Fruit fly (Drosophila melanogaster) whole organism, embryonic: ENCODE results near the gene CG31793.
A peak's percentile ranks its signal among the peaks of the same experiment; 100 is the strongest.

ENCODE experiments used
- C15 ChIP-seq: fragments of 200-800 bp; sonication (Bioruptor generic); IDR thresholded peaks from 3 replicates; pipeline ENCODE4 v1.3.6; 2022; ENCODE audit warnings: missing biosample characterization, missing genetic modification characterization
- CG12236 ChIP-seq: fragments of 200-800 bp; sonication (Bioruptor generic); optimal IDR thresholded peaks from 2 replicates; lab custom pipeline; 2016; ENCODE audit warnings: missing biosample characterization, missing genetic modification characterization
- CG12769 ChIP-seq: fragments of 200-800 bp; sonication (Bioruptor generic); optimal IDR thresholded peaks from 2 replicates; lab custom pipeline; 2019; ENCODE audit warnings: missing biosample characterization, mild to moderate bottlenecking, missing genetic modification characterization, moderate library complexity
- CG13287 ChIP-seq: fragments of 200-800 bp; sonication (Bioruptor generic); IDR thresholded peaks from 2 replicates; pipeline ENCODE4 v1.3.6; 2022; ENCODE audit warnings: missing biosample characterization, missing genetic modification characterization; ENCODE audit not compliant: partially characterized antibody
- CG13424 ChIP-seq: fragments of 200-800 bp; sonication (Bioruptor generic); optimal IDR thresholded peaks from 2 replicates; lab custom pipeline; 2019; ENCODE audit warnings: missing biosample characterization, mild to moderate bottlenecking, missing genetic modification characterization, moderate library complexity
- CG14050 ChIP-seq: fragments of 200-800 bp; sonication (Bioruptor generic); IDR thresholded peaks from 3 replicates; pipeline ENCODE4 v1.3.6; 2022; ENCODE audit warnings: missing biosample characterization, missing genetic modification characterization
- CG15073 ChIP-seq: fragments of 200-800 bp; sonication (Bioruptor generic); optimal IDR thresholded peaks from 2 replicates; lab custom pipeline; 2016; ENCODE audit warnings: missing biosample characterization, missing genetic modification characterization
- CG1647 ChIP-seq: fragments of 200-800 bp; sonication (Bioruptor generic); optimal IDR thresholded peaks from 3 replicates; lab custom pipeline; 2016; ENCODE audit warnings: missing biosample characterization, missing genetic modification characterization
- CG18011 ChIP-seq: fragments of 200-800 bp; sonication (Bioruptor generic); optimal IDR thresholded peaks from 2 replicates; lab custom pipeline; 2017; ENCODE audit warnings: missing biosample characterization, missing genetic modification characterization, mild to moderate bottlenecking, moderate library complexity, missing genotype
- CG18599 ChIP-seq: fragments of 200-800 bp; sonication (Bioruptor generic); optimal IDR thresholded peaks from 3 replicates; lab custom pipeline; 2017; ENCODE audit warnings: missing biosample characterization, missing genetic modification characterization, mild to moderate bottlenecking, moderate library complexity, missing genetic modification reagents
- CG30020 ChIP-seq: fragments of 200-800 bp; optimal IDR thresholded peaks from 2 replicates; lab custom pipeline; 2019; ENCODE audit warnings: missing biosample characterization, mild to moderate bottlenecking, missing genetic modification characterization, moderate library complexity
- CG31365 ChIP-seq: fragments of 200-800 bp; sonication (Bioruptor generic); optimal IDR thresholded peaks from 2 replicates; lab custom pipeline; 2018; ENCODE audit warnings: missing biosample characterization, mild to moderate bottlenecking, missing genetic modification characterization
- CG31388 ChIP-seq: fragments of 200-800 bp; sonication (Bioruptor generic); optimal IDR thresholded peaks from 2 replicates; lab custom pipeline; 2016; ENCODE audit warnings: missing biosample characterization, missing genetic modification characterization
- CG32767 ChIP-seq: fragments of 200-800 bp; sonication (Bioruptor generic); IDR thresholded peaks from 2 replicates; pipeline ENCODE4 v1.3.6; 2022; ENCODE audit warnings: missing biosample characterization, missing genetic modification characterization
- CG34376 ChIP-seq: fragments of 200-800 bp; sonication (Bioruptor generic); optimal IDR thresholded peaks from 2 replicates; lab custom pipeline; 2018; ENCODE audit warnings: missing biosample characterization, mild to moderate bottlenecking, missing genetic modification characterization
- CG4854 ChIP-seq: fragments of 200-800 bp; sonication (Bioruptor generic); optimal IDR thresholded peaks from 2 replicates; lab custom pipeline; 2016; ENCODE audit warnings: missing biosample characterization, missing genetic modification characterization, inconsistent platforms
- CG5245 ChIP-seq: fragments of 200-800 bp; sonication (Bioruptor generic); optimal IDR thresholded peaks from 3 replicates; lab custom pipeline; 2016; ENCODE audit warnings: missing biosample characterization, missing genetic modification characterization
- CG8478 ChIP-seq: fragments of >200 bp; optimal IDR thresholded peaks from 2 replicates; lab custom pipeline; 2018
- CG9609 ChIP-seq: fragments of 200-800 bp; sonication (Bioruptor generic); optimal IDR thresholded peaks from 3 replicates; lab custom pipeline; 2016; ENCODE audit warnings: missing biosample characterization, missing genetic modification characterization
- CkIIα-i1 ChIP-seq: fragments of 200-800 bp; sonication (Bioruptor generic); IDR thresholded peaks from 2 replicates; pipeline ENCODE4 v1.3.6; 2022; ENCODE audit warnings: missing biosample characterization, missing genetic modification characterization
- D19B ChIP-seq: fragments of 200-800 bp; sonication (Bioruptor generic); optimal IDR thresholded peaks from 2 replicates; lab custom pipeline; 2017; ENCODE audit warnings: missing biosample characterization, mild to moderate bottlenecking, missing genetic modification characterization
- Dip2 ChIP-seq: fragments of 200-800 bp; sonication (Bioruptor generic); IDR thresholded peaks from 2 replicates; pipeline ENCODE4 v1.3.6; 2022; ENCODE audit warnings: missing biosample characterization, missing genetic modification characterization
- Dll ChIP-seq: fragments of 200-800 bp; sonication (Bioruptor generic); IDR thresholded peaks from 4 replicates; pipeline ENCODE4 v1.3.6; 2022; ENCODE audit warnings: missing biosample characterization, missing genetic modification characterization; ENCODE audit not compliant: partially characterized antibody
- Gug ChIP-seq: fragments of 200-800 bp; sonication (Bioruptor generic); IDR thresholded peaks from 4 replicates; pipeline ENCODE4 v1.3.6; 2022; ENCODE audit warnings: missing biosample characterization, missing genetic modification characterization
- Hsf ChIP-seq: fragments of 200-800 bp; sonication (Bioruptor generic); optimal IDR thresholded peaks from 3 replicates; lab custom pipeline; 2016; ENCODE audit warnings: missing biosample characterization, missing genetic modification characterization
- NC2β ChIP-seq: fragments of 200-800 bp; sonication (Bioruptor generic); optimal IDR thresholded peaks from 2 replicates; lab custom pipeline; 2016; ENCODE audit warnings: missing biosample characterization, missing genetic modification characterization
- Neu2 ChIP-seq: fragments of 200-800 bp; sonication (Bioruptor generic); optimal IDR thresholded peaks from 3 replicates; lab custom pipeline; 2016; ENCODE audit warnings: missing biosample characterization, missing genetic modification characterization, borderline replicate concordance
- Rx ChIP-seq: fragments of 200-800 bp; sonication (Bioruptor generic); IDR thresholded peaks from 2 replicates; pipeline ENCODE4 v1.3.6; 2022; ENCODE audit warnings: missing biosample characterization, missing genetic modification characterization
- TFAM ChIP-seq: fragments of 200-800 bp; sonication (Bioruptor generic); optimal IDR thresholded peaks from 2 replicates; lab custom pipeline; 2017; ENCODE audit warnings: missing biosample characterization, missing genetic modification characterization, inconsistent platforms
- Taf1 ChIP-seq: fragments of 200-800 bp; sonication (Bioruptor generic); IDR thresholded peaks from 2 replicates; pipeline ENCODE4 v1.3.6; 2022; ENCODE audit warnings: missing biosample characterization, missing genetic modification characterization
- ase ChIP-seq: fragments of 200-800 bp; sonication (Bioruptor generic); IDR thresholded peaks from 3 replicates; pipeline ENCODE4 v1.3.6; 2022; ENCODE audit warnings: missing biosample characterization, missing genetic modification characterization
- chif ChIP-seq, 2 experiments: fragments of 200-800 bp; sonication (Bioruptor generic); optimal IDR thresholded peaks; 3 replicates each; lab custom pipeline; 2016; ENCODE audit warnings: missing biosample characterization in 2 of 2, missing genetic modification characterization in 2 of 2
- danr ChIP-seq: fragments of 200-800 bp; sonication (Bioruptor generic); IDR thresholded peaks from 2 replicates; pipeline ENCODE4 v1.3.6; 2022; ENCODE audit warnings: missing biosample characterization, missing genetic modification characterization
- dmrt11E ChIP-seq: fragments of 200-800 bp; sonication (Bioruptor generic); optimal IDR thresholded peaks from 3 replicates; lab custom pipeline; 2018; ENCODE audit warnings: missing biosample characterization, mild to moderate bottlenecking, missing genetic modification characterization, moderate library complexity
- dysf ChIP-seq: fragments of 200-800 bp; sonication (Bioruptor generic); IDR thresholded peaks from 3 replicates; pipeline ENCODE4 v1.3.6; 2022; ENCODE audit warnings: missing biosample characterization, missing genetic modification characterization
- ewg ChIP-seq: fragments of 200-800 bp; sonication (Bioruptor generic); optimal IDR thresholded peaks from 3 replicates; lab custom pipeline; 2017; ENCODE audit warnings: mild to moderate bottlenecking, missing biosample characterization, missing genetic modification reagents, missing genetic modification characterization
- gce ChIP-seq: fragments of 200-800 bp; sonication (Bioruptor generic); IDR thresholded peaks from 3 replicates; pipeline ENCODE4 v1.3.6; 2022; ENCODE audit warnings: missing biosample characterization, missing genetic modification characterization
- gem ChIP-seq: fragments of 200-800 bp; sonication (Bioruptor generic); optimal IDR thresholded peaks from 2 replicates; lab custom pipeline; 2019; ENCODE audit warnings: missing biosample characterization, mild to moderate bottlenecking, missing genetic modification characterization, moderate library complexity
- her ChIP-seq: fragments of 200-800 bp; sonication (Bioruptor generic); optimal IDR thresholded peaks from 2 replicates; lab custom pipeline; 2016; ENCODE audit warnings: missing biosample characterization, missing genetic modification characterization
- p53 ChIP-seq: fragments of 200-800 bp; sonication (Bioruptor generic); optimal IDR thresholded peaks from 2 replicates; lab custom pipeline; 2016; ENCODE audit warnings: missing biosample characterization, missing genetic modification characterization
- pan ChIP-seq, 4 experiments: fragments of >200 bp in 3 of 4; fragments of 200-800 bp in 1 of 4; sonication (Bioruptor generic) in 1 of 4; optimal IDR thresholded peaks in 3 of 4; IDR thresholded peaks in 1 of 4; 2 replicates each; pipeline versions ENCODE4 v1.3.6 to Lab custom; 2017 to 2022; ENCODE audit warnings: missing biosample characterization in 2 of 4, missing genetic modification characterization in 2 of 4, mixed read lengths in 1 of 4
- psq ChIP-seq: fragments of 200-800 bp; sonication (Bioruptor generic); optimal IDR thresholded peaks from 2 replicates; lab custom pipeline; 2017; ENCODE audit warnings: missing biosample characterization, missing genetic modification characterization
- pzg ChIP-seq: fragments of 200-800 bp; sonication (Bioruptor generic); optimal IDR thresholded peaks from 3 replicates; lab custom pipeline; 2018; ENCODE audit warnings: missing biosample characterization, mild to moderate bottlenecking, missing genetic modification characterization, moderate library complexity
- row ChIP-seq: fragments of 200-800 bp; sonication (Bioruptor generic); IDR thresholded peaks from 3 replicates; pipeline ENCODE4 v1.3.6; 2022; ENCODE audit warnings: missing biosample characterization, missing genetic modification characterization
- run ChIP-seq: fragments of 200-800 bp; sonication (Bioruptor generic); optimal IDR thresholded peaks from 3 replicates; lab custom pipeline; 2018; ENCODE audit warnings: missing biosample characterization, mild to moderate bottlenecking, missing genetic modification characterization
- sna ChIP-seq: fragments of 200-800 bp; sonication (Bioruptor generic); IDR thresholded peaks from 2 replicates; pipeline ENCODE4 v1.3.6; 2022; ENCODE audit warnings: missing biosample characterization, missing genetic modification characterization; ENCODE audit not compliant: partially characterized antibody
- stc ChIP-seq: fragments of 200-800 bp; sonication (Bioruptor generic); IDR thresholded peaks from 2 replicates; pipeline ENCODE4 v1.3.6; 2022; ENCODE audit warnings: missing biosample characterization, missing genetic modification characterization
- sug ChIP-seq: fragments of 200-800 bp; optimal IDR thresholded peaks from 2 replicates; lab custom pipeline; 2019; ENCODE audit warnings: missing biosample characterization, mild to moderate bottlenecking, missing genetic modification characterization, moderate library complexity
- usp ChIP-seq: fragments of >200 bp; optimal IDR thresholded peaks from 2 replicates; lab custom pipeline; 2017; ENCODE audit warnings: missing biosample characterization, missing genetic modification characterization
- yki ChIP-seq: fragments of >200 bp; optimal IDR thresholded peaks from 3 replicates; lab custom pipeline; 2018

CG31793 gene

DNA sequence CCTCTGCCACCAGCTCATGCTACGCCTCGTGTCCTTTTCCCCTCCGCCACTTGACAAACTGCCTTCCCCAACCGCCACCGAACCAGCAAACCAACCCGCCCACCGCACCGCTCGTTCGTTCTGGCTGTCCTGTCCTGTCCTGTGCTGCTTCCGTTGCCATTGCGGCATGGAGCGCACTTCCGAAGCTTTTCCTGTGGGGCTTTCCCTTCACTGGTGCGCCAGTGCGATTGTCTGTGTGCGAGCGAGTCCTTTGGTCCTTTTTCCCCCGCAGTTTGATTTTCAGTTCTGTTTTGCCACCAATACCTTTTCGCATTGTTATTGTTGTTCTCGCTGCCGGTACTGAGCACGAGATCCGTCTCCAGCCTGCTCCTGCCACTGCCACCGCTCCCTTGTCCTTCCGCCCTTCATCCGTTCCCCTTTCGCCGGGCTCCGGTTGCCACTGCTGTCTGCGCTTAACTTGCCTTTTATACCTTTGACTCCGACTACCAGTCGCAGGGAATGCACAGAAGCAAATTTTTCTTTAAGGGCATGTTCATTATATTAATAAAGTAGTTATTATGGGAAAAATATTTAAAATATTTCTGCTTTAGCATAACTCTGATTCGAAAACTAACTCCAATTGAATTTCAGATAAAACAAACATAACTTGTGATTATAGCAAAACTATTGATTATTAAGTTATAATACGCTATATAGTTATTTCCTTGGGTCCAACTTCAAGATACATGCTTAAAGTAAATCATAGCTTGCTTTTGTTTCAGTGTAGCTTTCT, 21.0 kb downstream of the CG31793 start (continued):
- TF ChIP-seq psq = peak; percentile 38
- TF ChIP-seq sna (GFP tag; lab: Robert Waterston, UW) = no peak
- no peak for TF ChIP-seq CG32767 (GFP tag; lab: Robert Waterston, UW)
- no peak for TF ChIP-seq pan (optimal IDR thresholded peaks at IDR 0.05; lab: Kevin White, UChicago)
- TF ChIP-seq pan (GFP tag; optimal IDR thresholded peaks at IDR 0.05 in 1 of 2, IDR thresholded peaks at IDR 0.05 in 1 of 2) = no peak
- peak; percentile 85 for TF ChIP-seq gem (tag; lab: Kevin White, UChicago)
- TF ChIP-seq pzg = no peak
- no peak for TF ChIP-seq Dip2 (GFP tag; lab: Robert Waterston, UW)
- peak; percentile 41; the same call in 1 of the 2 replicates for TF ChIP-seq stc
- peak; percentile 38 for TF ChIP-seq D19B (GFP tag; lab: Kevin White, UChicago)
- peak; percentile 92 for TF ChIP-seq CG18599
- TF ChIP-seq TFAM = no peak
- TF ChIP-seq ase (GFP tag; lab: Robert Waterston, UW) = no peak
- no peak for TF ChIP-seq usp (GFP tag; lab: Kevin White, UChicago)
- TF ChIP-seq NC2β (GFP tag; lab: Kevin White, UChicago) = no peak
- peak; percentile 67 for TF ChIP-seq sug (tag; lab: Kevin White, UChicago)
- TF ChIP-seq CG31388 (GFP tag; lab: Kevin White, UChicago) = no peak
- TF ChIP-seq Taf1 (GFP tag; lab: Robert Waterston, UW) = no peak
- TF ChIP-seq CG14050 (GFP tag; lab: Robert Waterston, UW) = no peak
- peak; percentile 10 for TF ChIP-seq CG30020
- TF ChIP-seq Dll = no peak
- 0 out of 4 replicates have a peak, but pooled peaks have one; percentile 25 for TF ChIP-seq Gug (GFP tag; lab: Robert Waterston, UW)
- TF ChIP-seq CG4854 (GFP tag; lab: Kevin White, UChicago) = no peak
- TF ChIP-seq her (GFP tag; lab: Kevin White, UChicago) = no peak
- TF ChIP-seq dmrt11E (tag; lab: Kevin White, UChicago) = no peak
- no peak for TF ChIP-seq yki
- no peak for TF ChIP-seq p53
- no peak for TF ChIP-seq Neu2 (GFP tag; lab: Kevin White, UChicago)
- TF ChIP-seq CG1647 (GFP tag; lab: Kevin White, UChicago) = no peak
- peak; percentile 67 for TF ChIP-seq CG34376 (GFP tag; lab: Kevin White, UChicago)
- TF ChIP-seq Rx = no peak
- TF ChIP-seq CG9609 = no peak
- TF ChIP-seq Hsf = peak; percentile 45
- no peak for TF ChIP-seq CG15073 (GFP tag; lab: Kevin White, UChicago)
- no peak for TF ChIP-seq danr (GFP tag; lab: Robert Waterston, UW)
- TF ChIP-seq chif (GFP tag; optimal IDR thresholded peaks at IDR 0.05; lab: Kevin White, UChicago) = no peak
- peak; percentile 38 for TF ChIP-seq run (tag; lab: Kevin White, UChicago)
- TF ChIP-seq CG13424 (tag; lab: Kevin White, UChicago) = peak; percentile 87
- TF ChIP-seq CG13287 (GFP tag; lab: Robert Waterston, UW) = no peak
- TF ChIP-seq CkIIα-i1 = no peak
- no peak for TF ChIP-seq C15 (GFP tag; lab: Robert Waterston, UW)
- TF ChIP-seq dysf (GFP tag; lab: Robert Waterston, UW) = peak; percentile 72; the same call in 2 of the 3 replicates
- TF ChIP-seq CG18011 (GFP tag; lab: Kevin White, UChicago) = peak; percentile 19
- no peak for TF ChIP-seq CG31365 (tag; lab: Kevin White, UChicago)
- no peak for TF ChIP-seq gce
- peak; percentile 38 for TF ChIP-seq ewg
- no peak for TF ChIP-seq CG5245 (GFP tag; lab: Kevin White, UChicago)
- TF ChIP-seq CG12236 (GFP tag; lab: Kevin White, UChicago) = no peak
- no peak for TF ChIP-seq CG8478 (lab: Kevin White, UChicago)
- peak; percentile 61 for TF ChIP-seq CG12769
- TF ChIP-seq row (GFP tag; lab: Robert Waterston, UW) = peak; percentile 70
